Fruit fly (Drosophila melanogaster) whole organism, embryonic: ENCODE results near the gene CG15473.

Source experiments
- ATbp ChIP-seq: fragments of 200-800 bp; sonication (Bioruptor generic); optimal IDR thresholded peaks from 2 replicates; lab custom pipeline; 2017; ENCODE audit warnings: missing biosample characterization, mild to moderate bottlenecking, missing genetic modification characterization, missing genetic modification reagents
- Atf6 ChIP-seq: fragments of 200-800 bp; sonication (Bioruptor generic); IDR thresholded peaks from 2 replicates; pipeline ENCODE4 v1.3.6; 2022; ENCODE audit warnings: missing biosample characterization, missing genetic modification characterization
- CG10267 ChIP-seq: fragments of 200-800 bp; sonication (Bioruptor generic); optimal IDR thresholded peaks from 2 replicates; lab custom pipeline; 2018; ENCODE audit warnings: missing biosample characterization, mild to moderate bottlenecking, missing genetic modification characterization, moderate library complexity
- CG11695 ChIP-seq: fragments of 200-800 bp; sonication (Bioruptor generic); IDR thresholded peaks from 3 replicates; pipeline ENCODE4 v1.3.6; 2022; ENCODE audit warnings: missing biosample characterization, missing genetic modification characterization
- CG12391 ChIP-seq: fragments of 200-800 bp; sonication (Bioruptor generic); optimal IDR thresholded peaks from 3 replicates; lab custom pipeline; 2018; ENCODE audit warnings: missing biosample characterization, mild to moderate bottlenecking, missing genetic modification characterization, moderate library complexity
- CG14965 ChIP-seq: fragments of 200-800 bp; sonication (Bioruptor generic); optimal IDR thresholded peaks from 2 replicates; lab custom pipeline; 2016; ENCODE audit warnings: missing biosample characterization, missing genetic modification characterization, borderline replicate concordance
- CG17829 ChIP-seq: fragments of 200-800 bp; optimal IDR thresholded peaks from 2 replicates; lab custom pipeline; 2019; ENCODE audit warnings: missing biosample characterization, mild to moderate bottlenecking, missing genetic modification characterization, moderate library complexity
- CG18262 ChIP-seq: fragments of 200-800 bp; optimal IDR thresholded peaks from 3 replicates; lab custom pipeline; 2019; ENCODE audit warnings: missing biosample characterization, mild to moderate bottlenecking, missing genetic modification characterization, moderate library complexity
- CG1832 ChIP-seq: fragments of 200-800 bp; sonication (Bioruptor generic); optimal IDR thresholded peaks from 2 replicates; lab custom pipeline; 2017; ENCODE audit warnings: missing biosample characterization, mild to moderate bottlenecking, missing genetic modification characterization, inconsistent platforms
- CG32532 ChIP-seq: fragments of 200-800 bp; sonication (Bioruptor generic); IDR thresholded peaks from 2 replicates; pipeline ENCODE4 v1.3.6; 2022; ENCODE audit warnings: missing biosample characterization, missing genetic modification characterization
- CG33213 ChIP-seq: fragments of 200-800 bp; sonication (Bioruptor generic); optimal IDR thresholded peaks from 3 replicates; lab custom pipeline; 2016; ENCODE audit warnings: missing biosample characterization, missing genetic modification characterization
- CG34422 ChIP-seq: fragments of 200-800 bp; sonication (Bioruptor generic); IDR thresholded peaks from 3 replicates; pipeline ENCODE4 v1.3.6; 2022; ENCODE audit warnings: missing biosample characterization, missing genetic modification characterization
- CG6683 ChIP-seq: fragments of 200-800 bp; sonication (Bioruptor generic); optimal IDR thresholded peaks from 2 replicates; lab custom pipeline; 2017; ENCODE audit warnings: missing biosample characterization, mild to moderate bottlenecking, missing genetic modification characterization, missing genetic modification reagents
- CG6813 ChIP-seq: fragments of 200-800 bp; sonication (Bioruptor generic); optimal IDR thresholded peaks from 2 replicates; lab custom pipeline; 2017; ENCODE audit warnings: missing biosample characterization, missing genetic modification characterization, mild to moderate bottlenecking, moderate library complexity, missing genetic modification reagents
- CG7839 ChIP-seq: fragments of 200-800 bp; sonication (Bioruptor generic); optimal IDR thresholded peaks from 3 replicates; lab custom pipeline; 2018; ENCODE audit warnings: missing biosample characterization, mild to moderate bottlenecking, missing genetic modification characterization, moderate library complexity
- CG8290 ChIP-seq, 3 experiments: fragments of 200-800 bp; sonication (Bioruptor generic); optimal IDR thresholded peaks; 2 replicates each; lab custom pipeline; 2016 to 2019; ENCODE audit warnings: missing biosample characterization in 3 of 3, missing genetic modification characterization in 3 of 3, mild to moderate bottlenecking in 2 of 3, moderate library complexity in 1 of 3
- CoRest ChIP-seq: fragments of 200-800 bp; sonication (Bioruptor generic); optimal IDR thresholded peaks from 3 replicates; lab custom pipeline; 2018; ENCODE audit warnings: missing biosample characterization, mild to moderate bottlenecking, missing genetic modification characterization, moderate library complexity
- Dll ChIP-seq: fragments of 200-800 bp; sonication (Bioruptor generic); IDR thresholded peaks from 4 replicates; pipeline ENCODE4 v1.3.6; 2022; ENCODE audit warnings: missing biosample characterization, missing genetic modification characterization; ENCODE audit not compliant: partially characterized antibody
- Max ChIP-seq: fragments of 200-800 bp; sonication (Bioruptor generic); optimal IDR thresholded peaks from 2 replicates; lab custom pipeline; 2016; ENCODE audit warnings: missing biosample characterization, mild to moderate bottlenecking, missing genetic modification characterization
- Meics ChIP-seq: fragments of 200-800 bp; sonication (Bioruptor generic); optimal IDR thresholded peaks from 2 replicates; lab custom pipeline; 2017; ENCODE audit warnings: missing biosample characterization, mild to moderate bottlenecking, missing genetic modification characterization
- Mrtf ChIP-seq: fragments of 200-800 bp; sonication (Bioruptor generic); IDR thresholded peaks from 3 replicates; pipeline ENCODE4 v1.3.6; 2022; ENCODE audit warnings: missing biosample characterization, missing genetic modification characterization
- Ptx1 ChIP-seq: fragments of 200-800 bp; sonication (Bioruptor generic); IDR thresholded peaks from 2 replicates; pipeline ENCODE4 v1.3.6; 2022; ENCODE audit warnings: missing biosample characterization, missing genetic modification characterization
- Sox102F ChIP-seq: fragments of 200-800 bp; sonication (Bioruptor generic); optimal IDR thresholded peaks from 2 replicates; lab custom pipeline; 2018; ENCODE audit warnings: missing biosample characterization, mild to moderate bottlenecking, missing genetic modification characterization, moderate library complexity
- Ssrp ChIP-seq: fragments of 200-800 bp; sonication (Bioruptor generic); optimal IDR thresholded peaks from 2 replicates; lab custom pipeline; 2018; ENCODE audit warnings: missing biosample characterization, mild to moderate bottlenecking, missing genetic modification characterization, moderate library complexity
- Xrp1 ChIP-seq: fragments of 200-800 bp; sonication (Bioruptor generic); IDR thresholded peaks from 2 replicates; pipeline ENCODE4 v1.3.6; 2022; ENCODE audit warnings: missing biosample characterization, missing genetic modification characterization
- ase ChIP-seq: fragments of 200-800 bp; sonication (Bioruptor generic); IDR thresholded peaks from 3 replicates; pipeline ENCODE4 v1.3.6; 2022; ENCODE audit warnings: missing biosample characterization, missing genetic modification characterization
- bowl ChIP-seq: fragments of 200-800 bp; sonication (Bioruptor generic); IDR thresholded peaks from 2 replicates; pipeline ENCODE4 v1.3.6; 2022; ENCODE audit warnings: missing biosample characterization, missing genetic modification characterization
- br ChIP-seq: fragments of >200 bp; optimal IDR thresholded peaks from 2 replicates; lab custom pipeline; 2017
- bsh ChIP-seq, 2 experiments: fragments of 200-800 bp; sonication (Bioruptor generic); optimal IDR thresholded peaks; 2 replicates each; lab custom pipeline; 2017 to 2018; ENCODE audit warnings: mild to moderate bottlenecking in 2 of 2, missing biosample characterization in 2 of 2, missing genetic modification characterization in 2 of 2, moderate library complexity in 1 of 2
- caup ChIP-seq: fragments of 200-800 bp; sonication (Bioruptor generic); optimal IDR thresholded peaks from 3 replicates; lab custom pipeline; 2017; ENCODE audit warnings: missing biosample characterization, mild to moderate bottlenecking, missing genetic modification characterization, moderate library complexity; ENCODE audit not compliant: severe bottlenecking
- ci ChIP-seq: fragments of 200-800 bp; sonication (Bioruptor generic); IDR thresholded peaks from 3 replicates; pipeline ENCODE4 v1.3.6; 2022; ENCODE audit warnings: missing biosample characterization, missing genetic modification characterization
- cwo ChIP-seq: fragments of 200-800 bp; sonication (Bioruptor generic); optimal IDR thresholded peaks from 3 replicates; lab custom pipeline; 2017; ENCODE audit warnings: missing biosample characterization, missing genetic modification characterization, mild to moderate bottlenecking, moderate library complexity, missing genetic modification reagents
- jing ChIP-seq: fragments of 200-800 bp; sonication (Bioruptor generic); optimal IDR thresholded peaks from 2 replicates; lab custom pipeline; 2018; ENCODE audit warnings: missing biosample characterization, mild to moderate bottlenecking, missing genetic modification characterization
- mam ChIP-seq: fragments of 200-800 bp; sonication (Bioruptor generic); optimal IDR thresholded peaks from 3 replicates; lab custom pipeline; 2016; ENCODE audit warnings: missing biosample characterization, missing genetic modification characterization
- nmo ChIP-seq: fragments of 200-800 bp; sonication (Bioruptor generic); optimal IDR thresholded peaks from 2 replicates; lab custom pipeline; 2018; ENCODE audit warnings: missing biosample characterization, mild to moderate bottlenecking, missing genetic modification characterization, moderate library complexity
- prd ChIP-seq, 3 experiments: fragments of >200 bp in 2 of 3; fragments of 200-800 bp in 1 of 3; sonication (Bioruptor generic) in 1 of 3; optimal IDR thresholded peaks in 2 of 3; IDR thresholded peaks in 1 of 3; 2 replicates in 2 of 3; 3 replicates in 1 of 3; pipeline versions ENCODE4 v1.3.6 to Lab custom; 2017 to 2022; ENCODE audit warnings: missing biosample characterization in 1 of 3, missing genetic modification characterization in 1 of 3
- pzg ChIP-seq: fragments of 200-800 bp; sonication (Bioruptor generic); optimal IDR thresholded peaks from 3 replicates; lab custom pipeline; 2018; ENCODE audit warnings: missing biosample characterization, mild to moderate bottlenecking, missing genetic modification characterization, moderate library complexity
- scrt ChIP-seq: fragments of 200-800 bp; sonication (Bioruptor generic); optimal IDR thresholded peaks from 2 replicates; lab custom pipeline; 2018; ENCODE audit warnings: missing biosample characterization, mild to moderate bottlenecking, missing genetic modification characterization, moderate library complexity
- sens-2 ChIP-seq: fragments of 200-800 bp; sonication (Bioruptor generic); IDR thresholded peaks from 2 replicates; pipeline ENCODE4 v1.3.6; 2022; ENCODE audit warnings: missing biosample characterization, missing genetic modification characterization
- slbo ChIP-seq: fragments of 200-800 bp; sonication (Bioruptor generic); IDR thresholded peaks from 2 replicates; pipeline ENCODE4 v1.3.6; 2022; ENCODE audit warnings: missing biosample characterization, missing genetic modification characterization
- sob ChIP-seq: fragments of 200-800 bp; sonication (Bioruptor generic); IDR thresholded peaks from 2 replicates; pipeline ENCODE4 v1.3.6; 2022; ENCODE audit warnings: missing biosample characterization, missing genetic modification characterization
- stwl ChIP-seq: fragments of 200-800 bp; sonication (Bioruptor generic); optimal IDR thresholded peaks from 3 replicates; lab custom pipeline; 2018; ENCODE audit warnings: missing biosample characterization, mild to moderate bottlenecking, missing genetic modification characterization, moderate library complexity
- tap ChIP-seq: fragments of 200-800 bp; optimal IDR thresholded peaks from 3 replicates; lab custom pipeline; 2019; ENCODE audit warnings: missing biosample characterization, mild to moderate bottlenecking, missing genetic modification characterization, moderate library complexity
- vfl ChIP-seq: fragments of 200-800 bp; sonication (Bioruptor generic); optimal IDR thresholded peaks from 2 replicates; lab custom pipeline; 2016; ENCODE audit warnings: missing biosample characterization, missing genetic modification characterization
- vvl ChIP-seq: fragments of 200-800 bp; sonication (Bioruptor generic); IDR thresholded peaks from 2 replicates; pipeline ENCODE4 v1.3.6; 2022; ENCODE audit warnings: missing biosample characterization, missing genetic modification characterization
- zf30C ChIP-seq: fragments of 200-800 bp; sonication (Bioruptor generic); optimal IDR thresholded peaks from 3 replicates; lab custom pipeline; 2018; ENCODE audit warnings: missing biosample characterization, mild to moderate bottlenecking, missing genetic modification characterization
- zfh1 ChIP-seq: fragments of 200-800 bp; sonication (Bioruptor generic); IDR thresholded peaks from 3 replicates; pipeline ENCODE4 v1.3.6; 2022; ENCODE audit warnings: missing biosample characterization, missing genetic modification characterization

CG15473 gene

dm6 chrX:4692963-4693362 is 38.7 kb upstream of the CG15473 start (continued):
- TF ChIP-seq vvl (GFP tag; lab: Robert Waterston, UW) (peak; percentile 22; the same call in 1 of the 2 replicates), mam (peak; percentile 10), bsh (GFP tag; optimal IDR thresholded peaks at IDR 0.05; lab: Kevin White, UChicago) (peak in 1 of 2 experiments; percentile 10), CG34422 (GFP tag; lab: Robert Waterston, UW) (0 out of 3 replicates have a peak, but pooled peaks have one; percentile 24), CG11695 (0 out of 3 replicates have a peak, but pooled peaks have one; percentile 23), pzg (GFP tag; lab: Kevin White, UChicago) (no peak), CG8290 (GFP tag; optimal IDR thresholded peaks at IDR 0.05; lab: Kevin White, UChicago) (no peak), CG8290 (tag; optimal IDR thresholded peaks at IDR 0.05; lab: Kevin White, UChicago) (peak in 1 of 2 experiments; percentile 33), CG33213 (no peak), Sox102F (peak; percentile 5)

DNA sequence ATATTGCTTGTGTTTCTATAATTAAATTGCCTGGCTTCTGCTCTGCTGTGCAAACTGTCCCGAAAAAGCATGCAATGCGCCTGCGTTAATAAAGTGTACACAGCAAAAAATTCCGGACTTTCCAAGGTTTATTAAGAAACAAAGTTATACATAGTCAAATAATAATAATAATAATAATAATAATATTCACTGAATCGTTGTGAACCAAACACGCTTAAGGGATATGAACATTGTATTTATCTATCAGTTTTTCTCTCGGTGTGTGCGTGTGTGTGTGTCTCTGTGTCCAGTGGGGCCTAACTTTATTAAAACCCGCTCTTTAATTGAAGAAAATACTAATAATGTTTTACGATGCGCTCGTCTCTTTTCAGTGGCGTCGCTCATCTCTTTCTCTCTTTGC is 36.9 kb upstream of the CG15473 start:
- TF ChIP-seq sob (GFP tag; lab: Robert Waterston, UW) (peak; percentile 34; the same call in 1 of the 2 replicates), Atf6 (peak; percentile 45; the same call in 1 of the 2 replicates), Ssrp (tag; lab: Kevin White, UChicago) (peak; percentile 40), CG6813 (GFP tag; lab: Kevin White, UChicago) (peak; percentile 41), CG18262 (tag; lab: Kevin White, UChicago) (peak; percentile 33), CG11695 (0 out of 3 replicates have a peak, but pooled peaks have one; percentile 26), Dll (GFP tag; lab: Robert Waterston, UW) (no peak), nmo (GFP tag; lab: Kevin White, UChicago) (peak; percentile 21), Ptx1 (GFP tag; lab: Robert Waterston, UW) (peak; percentile 44; the same call in 1 of the 2 replicates), Max (no peak), Meics (GFP tag; lab: Kevin White, UChicago) (peak; percentile 55), ci (GFP tag; lab: Robert Waterston, UW) (0 out of 3 replicates have a peak, but pooled peaks have one; percentile 27), CG32532 (GFP tag; lab: Robert Waterston, UW) (peak; percentile 62; the same call in 1 of the 2 replicates), Xrp1 (GFP tag; lab: Robert Waterston, UW) (peak; percentile 43; the same call in 1 of the 2 replicates), jing (GFP tag; lab: Kevin White, UChicago) (no peak), zfh1 (GFP tag; lab: Robert Waterston, UW) (peak; percentile 44; the same call in 1 of the 3 replicates), caup (GFP tag; lab: Kevin White, UChicago) (peak; percentile 4), scrt (GFP tag; lab: Kevin White, UChicago) (peak; percentile 10), CG1832 (GFP tag; lab: Kevin White, UChicago) (no peak), vfl (GFP tag; lab: Kevin White, UChicago) (no peak), CoRest (tag; lab: Kevin White, UChicago) (peak; percentile 7), Mrtf (GFP tag; lab: Robert Waterston, UW) (no peak), CG14965 (GFP tag; lab: Kevin White, UChicago) (no peak), br (no peak), tap (tag; lab: Kevin White, UChicago) (peak; percentile 26), CG6683 (GFP tag; lab: Kevin White, UChicago) (peak; percentile 32), stwl (no peak), ATbp (peak; percentile 30), prd (optimal IDR thresholded peaks at IDR 0.05; lab: Kevin White, UChicago) (no peak), prd (GFP tag; IDR thresholded peaks at IDR 0.05; lab: Robert Waterston, UW) (peak; percentile 43; the same call in 1 of the 3 replicates), CG10267 (tag; lab: Kevin White, UChicago) (peak; percentile 23), zf30C (GFP tag; lab: Kevin White, UChicago) (no peak), ase (GFP tag; lab: Robert Waterston, UW) (no peak), cwo (GFP tag; lab: Kevin White, UChicago) (peak; percentile 32), bowl (GFP tag; lab: Robert Waterston, UW) (no peak), CG7839 (tag; lab: Kevin White, UChicago) (peak; percentile 49), CG12391 (tag; lab: Kevin White, UChicago) (peak; percentile 52), slbo (GFP tag; lab: Robert Waterston, UW) (peak; percentile 49), Sox102F (peak; percentile 53), CG17829 (tag; lab: Kevin White, UChicago) (peak; percentile 11), sens-2 (GFP tag; lab: Robert Waterston, UW) (no peak)
